Worm (Caenorhabditis elegans) whole organism, late embryonic: Measurements from ENCODE around the gene idpc-4.

Source experiments
- ceh-30 ChIP-seq: fragments of 150-350 bp; optimal IDR thresholded peaks from 2 replicates; lab custom pipeline; 2014; ENCODE audit warnings: missing biosample characterization, missing genetic modification characterization
- ets-4 ChIP-seq: sonication (generic microtip); optimal IDR thresholded peaks from 2 replicates; lab custom pipeline; 2016; ENCODE audit warnings: missing genetic modification characterization, missing compliant biosample characterization
- eyg-1 ChIP-seq: sonication (generic microtip); optimal IDR thresholded peaks from 2 replicates; lab custom pipeline; 2016; ENCODE audit warnings: missing genotype, missing genetic modification characterization, missing compliant biosample characterization
- hlh-6 ChIP-seq: sonication (generic microtip); optimal IDR thresholded peaks from 2 replicates; lab custom pipeline; 2016; ENCODE audit warnings: missing genotype, missing genetic modification characterization, missing compliant biosample characterization
- lin-11 ChIP-seq: fragments of 200-800 bp; sonication (Bioruptor generic); optimal IDR thresholded peaks from 2 replicates; lab custom pipeline; 2018; ENCODE audit warnings: mild to moderate bottlenecking, missing genetic modification characterization, missing compliant biosample characterization
- madf-2 ChIP-seq: sonication (generic microtip); optimal IDR thresholded peaks from 2 replicates; lab custom pipeline; 2017; ENCODE audit warnings: missing genetic modification characterization, missing compliant biosample characterization
- nfya-1 ChIP-seq: sonication (generic microtip); optimal IDR thresholded peaks from 2 replicates; lab custom pipeline; 2017; ENCODE audit warnings: missing genetic modification characterization, mild to moderate bottlenecking, missing compliant biosample characterization, antibody characterized with exemption, moderate library complexity
- pag-3 ChIP-seq: sonication (generic microtip); optimal IDR thresholded peaks from 2 replicates; lab custom pipeline; 2016; ENCODE audit warnings: missing compliant biosample characterization, missing genetic modification characterization, borderline replicate concordance
- pros-1 ChIP-seq: fragments of 150-350 bp; optimal IDR thresholded peaks from 2 replicates; lab custom pipeline; 2014; ENCODE audit warnings: missing biosample characterization, missing genetic modification reagents, missing genetic modification characterization
- ref-2 ChIP-seq: sonication (generic microtip); optimal IDR thresholded peaks from 2 replicates; lab custom pipeline; 2016; ENCODE audit warnings: missing genetic modification characterization, missing compliant biosample characterization
- unc-86 ChIP-seq: sonication (generic microtip); optimal IDR thresholded peaks from 2 replicates; lab custom pipeline; 2016; ENCODE audit warnings: missing genetic modification characterization, missing compliant biosample characterization

ce11 chrV:9608256-9608655, 17.0 kb upstream of the idpc-4 start, which contains the start of gene dop-2:
- TF ChIP-seq nfya-1 (tag; lab: Kevin White, UChicago) (no peak), madf-2 (no peak), unc-86 (tag; lab: Kevin White, UChicago) (no peak), eyg-1 (no peak), pag-3 (tag; lab: Kevin White, UChicago) (no peak), ceh-30 (tag; lab: Kevin White, UChicago) (no peak), ref-2 (no peak), pros-1 (tag; lab: Kevin White, UChicago) (no peak), hlh-6 (tag; lab: Kevin White, UChicago) (no peak), lin-11 (tag; lab: Kevin White, UChicago) (no peak), ets-4 (tag; lab: Kevin White, UChicago) (no peak)
